Fruit fly (Drosophila melanogaster) whole organism, embryonic: ENCODE measurements around the gene Targ2.

Source experiments
- CG11085 ChIP-seq: fragments of 200-800 bp; sonication (Bioruptor generic); IDR thresholded peaks from 2 replicates; pipeline ENCODE4 v1.3.6; 2022; ENCODE audit warnings: missing biosample characterization, missing genetic modification characterization
- CG11456 ChIP-seq: fragments of 200-800 bp; sonication (Bioruptor generic); IDR thresholded peaks from 3 replicates; pipeline ENCODE4 v1.3.6; 2022; ENCODE audit warnings: missing biosample characterization, missing genetic modification characterization
- CG11504 ChIP-seq: fragments of 200-800 bp; sonication (Bioruptor generic); optimal IDR thresholded peaks from 3 replicates; lab custom pipeline; 2019; ENCODE audit warnings: missing biosample characterization, mild to moderate bottlenecking, missing genetic modification characterization, moderate library complexity
- CG13894 ChIP-seq: fragments of 200-800 bp; sonication (Bioruptor generic); optimal IDR thresholded peaks from 3 replicates; lab custom pipeline; 2018; ENCODE audit warnings: missing biosample characterization, mild to moderate bottlenecking, missing genetic modification characterization, moderate library complexity
- CG15269 ChIP-seq: fragments of 200-800 bp; sonication (Bioruptor generic); optimal IDR thresholded peaks from 2 replicates; lab custom pipeline; 2018; ENCODE audit warnings: missing biosample characterization, mild to moderate bottlenecking, missing genetic modification characterization, moderate library complexity
- CG15696 ChIP-seq: fragments of 200-800 bp; sonication (Bioruptor generic); optimal IDR thresholded peaks from 2 replicates; lab custom pipeline; 2019; ENCODE audit warnings: missing biosample characterization, mild to moderate bottlenecking, missing genetic modification characterization, moderate library complexity
- CG1603 ChIP-seq: fragments of 200-800 bp; sonication (Bioruptor generic); optimal IDR thresholded peaks from 2 replicates; lab custom pipeline; 2019; ENCODE audit warnings: missing biosample characterization, mild to moderate bottlenecking, missing genetic modification characterization, moderate library complexity
- CG1792 ChIP-seq: fragments of 200-800 bp; sonication (Bioruptor generic); optimal IDR thresholded peaks from 2 replicates; lab custom pipeline; 2016; ENCODE audit warnings: missing biosample characterization, missing genetic modification characterization
- CG18011 ChIP-seq: fragments of 200-800 bp; sonication (Bioruptor generic); optimal IDR thresholded peaks from 2 replicates; lab custom pipeline; 2017; ENCODE audit warnings: missing biosample characterization, missing genetic modification characterization, mild to moderate bottlenecking, moderate library complexity, missing genotype
- CG18619 ChIP-seq: fragments of 200-800 bp; sonication (Bioruptor generic); optimal IDR thresholded peaks from 3 replicates; lab custom pipeline; 2017; ENCODE audit warnings: missing biosample characterization, mild to moderate bottlenecking, missing genetic modification characterization
- CG2875 ChIP-seq: fragments of 200-800 bp; sonication (Bioruptor generic); optimal IDR thresholded peaks from 2 replicates; lab custom pipeline; 2017; ENCODE audit warnings: missing biosample characterization, mild to moderate bottlenecking, missing genetic modification characterization, missing genetic modification reagents
- CG33557 ChIP-seq: fragments of 200-800 bp; sonication (Bioruptor generic); optimal IDR thresholded peaks from 2 replicates; lab custom pipeline; 2019; ENCODE audit warnings: missing biosample characterization, mild to moderate bottlenecking, missing genetic modification characterization, moderate library complexity
- CG34224 ChIP-seq: fragments of 200-800 bp; sonication (Bioruptor generic); IDR thresholded peaks from 3 replicates; pipeline ENCODE4 v1.3.6; 2022; ENCODE audit warnings: missing biosample characterization, missing genetic modification characterization; ENCODE audit not compliant: partially characterized antibody
- CG6254 ChIP-seq: fragments of 200-800 bp; sonication (Bioruptor generic); optimal IDR thresholded peaks from 3 replicates; lab custom pipeline; 2017; ENCODE audit warnings: mild to moderate bottlenecking, missing biosample characterization, missing genetic modification reagents, missing genetic modification characterization
- CG9437 ChIP-seq: fragments of 200-800 bp; sonication (Bioruptor generic); optimal IDR thresholded peaks from 2 replicates; lab custom pipeline; 2018; ENCODE audit warnings: missing biosample characterization, mild to moderate bottlenecking, missing genetic modification characterization
- CG9817 ChIP-seq: fragments of 200-800 bp; sonication (Bioruptor generic); optimal IDR thresholded peaks from 2 replicates; lab custom pipeline; 2018; ENCODE audit warnings: missing biosample characterization, mild to moderate bottlenecking, missing genetic modification characterization, moderate library complexity
- CG9876 ChIP-seq: fragments of 200-800 bp; sonication (Bioruptor generic); optimal IDR thresholded peaks from 2 replicates; lab custom pipeline; 2016; ENCODE audit warnings: missing biosample characterization, missing genetic modification characterization
- CrebB ChIP-seq: fragments of 200-800 bp; sonication (Bioruptor generic); optimal IDR thresholded peaks from 3 replicates; lab custom pipeline; 2018; ENCODE audit warnings: missing biosample characterization, mild to moderate bottlenecking, missing genetic modification characterization
- Dad ChIP-seq: fragments of 200-800 bp; sonication (Bioruptor generic); optimal IDR thresholded peaks from 3 replicates; lab custom pipeline; 2016; ENCODE audit warnings: missing biosample characterization, missing genetic modification characterization
- E2f1 ChIP-seq: fragments of 200-800 bp; sonication (Bioruptor generic); IDR thresholded peaks from 2 replicates; pipeline ENCODE4 v1.3.6; 2022; ENCODE audit warnings: missing biosample characterization, missing genetic modification characterization
- Fer1 ChIP-seq: fragments of 200-800 bp; sonication (Bioruptor generic); optimal IDR thresholded peaks from 2 replicates; lab custom pipeline; 2017; ENCODE audit warnings: missing biosample characterization, mild to moderate bottlenecking, missing genetic modification characterization
- GATAe ChIP-seq: fragments of 200-800 bp; sonication (Bioruptor generic); conservative IDR thresholded peaks from 2 replicates; pipeline ENCODE4 v1.3.6; 2022; ENCODE audit warnings: missing biosample characterization, missing genetic modification characterization
- MBD-R2 ChIP-seq: fragments of 200-800 bp; sonication (Bioruptor generic); IDR thresholded peaks from 2 replicates; pipeline ENCODE4 v1.3.6; 2022; ENCODE audit warnings: missing biosample characterization, missing genetic modification characterization
- NC2α ChIP-seq: fragments of 200-800 bp; sonication (Bioruptor generic); optimal IDR thresholded peaks from 2 replicates; lab custom pipeline; 2016; ENCODE audit warnings: missing biosample characterization, missing genetic modification characterization
- Pdp1 ChIP-seq, 2 experiments: fragments of 200-800 bp; sonication (Bioruptor generic); optimal IDR thresholded peaks; 3 replicates each; lab custom pipeline; 2016; ENCODE audit warnings: missing biosample characterization in 2 of 2, missing genetic modification characterization in 2 of 2, mild to moderate bottlenecking in 1 of 2, moderate library complexity in 1 of 2
- Poxn ChIP-seq: fragments of 200-800 bp; sonication (Bioruptor generic); IDR thresholded peaks from 2 replicates; pipeline ENCODE4 v1.3.6; 2022; ENCODE audit warnings: missing biosample characterization, missing genetic modification characterization
- Spps ChIP-seq: fragments of 200-800 bp; sonication (Bioruptor generic); optimal IDR thresholded peaks from 2 replicates; lab custom pipeline; 2018; ENCODE audit warnings: missing biosample characterization, mild to moderate bottlenecking, missing genetic modification characterization
- Sry-β ChIP-seq: fragments of 200-800 bp; sonication (Bioruptor generic); optimal IDR thresholded peaks from 2 replicates; lab custom pipeline; 2018; ENCODE audit warnings: missing biosample characterization, mild to moderate bottlenecking, missing genetic modification characterization, moderate library complexity
- Vsx1 ChIP-seq: fragments of 200-800 bp; sonication (Bioruptor generic); optimal IDR thresholded peaks from 2 replicates; lab custom pipeline; 2017; ENCODE audit warnings: missing biosample characterization, mild to moderate bottlenecking, missing genetic modification characterization, missing genetic modification reagents
- Xrp1 ChIP-seq: fragments of 200-800 bp; sonication (Bioruptor generic); IDR thresholded peaks from 2 replicates; pipeline ENCODE4 v1.3.6; 2022; ENCODE audit warnings: missing biosample characterization, missing genetic modification characterization
- ase ChIP-seq: fragments of 200-800 bp; sonication (Bioruptor generic); IDR thresholded peaks from 3 replicates; pipeline ENCODE4 v1.3.6; 2022; ENCODE audit warnings: missing biosample characterization, missing genetic modification characterization
- az2 ChIP-seq: fragments of 200-800 bp; sonication (Bioruptor generic); optimal IDR thresholded peaks from 3 replicates; lab custom pipeline; 2016; ENCODE audit warnings: missing biosample characterization, missing genetic modification characterization
- chinmo ChIP-seq: fragments of 200-800 bp; sonication (Bioruptor generic); IDR thresholded peaks from 4 replicates; pipeline ENCODE4 v1.3.6; 2022; ENCODE audit warnings: missing biosample characterization, missing genetic modification characterization; ENCODE audit not compliant: partially characterized antibody
- dmrt99B ChIP-seq: fragments of 200-800 bp; sonication (Bioruptor generic); optimal IDR thresholded peaks from 2 replicates; lab custom pipeline; 2018; ENCODE audit warnings: missing biosample characterization, mild to moderate bottlenecking, missing genetic modification characterization, moderate library complexity
- dpn ChIP-seq, 2 experiments: fragments of 200-800 bp; sonication (Bioruptor generic); optimal IDR thresholded peaks; 3 replicates each; lab custom pipeline; 2016; ENCODE audit warnings: missing biosample characterization in 2 of 2, missing genetic modification characterization in 2 of 2
- insv ChIP-seq, 2 experiments: fragments of 200-800 bp; sonication (Bioruptor generic); optimal IDR thresholded peaks; 3 replicates each; lab custom pipeline; 2016 to 2018; ENCODE audit warnings: missing biosample characterization in 2 of 2, missing genetic modification characterization in 2 of 2
- ken ChIP-seq: fragments of 200-800 bp; sonication (Bioruptor generic); IDR thresholded peaks from 3 replicates; pipeline ENCODE4 v1.3.6; 2022; ENCODE audit warnings: missing biosample characterization, missing genetic modification characterization
- knrl ChIP-seq: fragments of 200-800 bp; sonication (Bioruptor generic); IDR thresholded peaks from 3 replicates; pipeline ENCODE4 v1.3.6; 2022; ENCODE audit warnings: missing biosample characterization, missing genetic modification characterization; ENCODE audit not compliant: partially characterized antibody
- mam ChIP-seq: fragments of 200-800 bp; sonication (Bioruptor generic); optimal IDR thresholded peaks from 3 replicates; lab custom pipeline; 2016; ENCODE audit warnings: missing biosample characterization, missing genetic modification characterization
- nom ChIP-seq: fragments of 200-800 bp; sonication (Bioruptor generic); optimal IDR thresholded peaks from 2 replicates; lab custom pipeline; 2017; ENCODE audit warnings: missing biosample characterization, missing genetic modification characterization, mild to moderate bottlenecking, moderate library complexity, missing genetic modification reagents
- pros ChIP-seq: fragments of 200-800 bp; sonication (Bioruptor generic); optimal IDR thresholded peaks from 3 replicates; lab custom pipeline; 2019; ENCODE audit warnings: missing biosample characterization, mild to moderate bottlenecking, missing genetic modification characterization, moderate library complexity
- psq ChIP-seq: fragments of 200-800 bp; sonication (Bioruptor generic); optimal IDR thresholded peaks from 2 replicates; lab custom pipeline; 2017; ENCODE audit warnings: missing biosample characterization, missing genetic modification characterization
- salm ChIP-seq: fragments of 200-800 bp; sonication (Bioruptor generic); optimal IDR thresholded peaks from 2 replicates; lab custom pipeline; 2018; ENCODE audit warnings: missing biosample characterization, mild to moderate bottlenecking, missing genetic modification characterization
- sc ChIP-seq, 3 experiments: fragments of >200 bp in 2 of 3; fragments of 200-800 bp in 1 of 3; sonication (Bioruptor generic) in 1 of 3; optimal IDR thresholded peaks; 2 replicates in 2 of 3; 3 replicates in 1 of 3; lab custom pipeline; 2017; ENCODE audit warnings: mild to moderate bottlenecking in 1 of 3, missing biosample characterization in 1 of 3, missing genetic modification characterization in 1 of 3, missing genetic modification reagents in 1 of 3
- seq ChIP-seq: fragments of 200-800 bp; sonication (Bioruptor generic); IDR thresholded peaks from 2 replicates; pipeline ENCODE4 v1.3.6; 2022; ENCODE audit warnings: missing biosample characterization, missing genetic modification characterization
- sr ChIP-seq: fragments of 200-800 bp; sonication (Bioruptor generic); IDR thresholded peaks from 3 replicates; pipeline ENCODE4 v1.3.6; 2022; ENCODE audit warnings: missing biosample characterization, missing genetic modification characterization
- tup ChIP-seq: fragments of 200-800 bp; sonication (Bioruptor generic); optimal IDR thresholded peaks from 2 replicates; lab custom pipeline; 2016; ENCODE audit warnings: missing biosample characterization, mild to moderate bottlenecking, missing genetic modification characterization, moderate library complexity
- vvl ChIP-seq: fragments of 200-800 bp; sonication (Bioruptor generic); IDR thresholded peaks from 2 replicates; pipeline ENCODE4 v1.3.6; 2022; ENCODE audit warnings: missing biosample characterization, missing genetic modification characterization
- zen ChIP-seq: fragments of 200-800 bp; sonication (Bioruptor generic); optimal IDR thresholded peaks from 3 replicates; lab custom pipeline; 2018; ENCODE audit warnings: missing biosample characterization, mild to moderate bottlenecking, missing genetic modification characterization, moderate library complexity

The Targ2 gene

DNA sequence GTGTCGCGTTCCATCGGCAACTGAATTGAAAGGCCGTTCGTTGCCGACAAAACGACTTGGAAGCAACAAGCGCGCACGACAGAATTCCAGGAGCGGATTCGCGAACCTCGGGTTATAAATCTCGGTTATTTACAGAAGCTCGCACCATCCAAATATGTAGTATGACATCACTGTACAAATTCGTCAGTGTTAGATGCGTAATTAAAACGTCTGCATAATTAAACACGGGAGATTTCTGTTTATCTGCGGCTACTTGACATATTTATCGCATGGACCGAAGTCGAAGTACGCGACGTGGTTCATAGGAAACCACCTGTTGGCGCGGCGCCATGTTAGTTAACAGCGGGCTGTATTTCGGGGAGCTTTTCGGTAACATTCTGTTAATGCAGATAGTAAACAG, 31.1 kb downstream of the Targ2 start, which contains the start of gene Ac78C (continued):
- TF ChIP-seq CG13894 (tag; lab: Kevin White, UChicago) = peak; percentile 96
- peak; percentile 87 for TF ChIP-seq CG1603
- peak; percentile 30 for TF ChIP-seq NC2α (GFP tag; lab: Kevin White, UChicago)
- TF ChIP-seq mam (GFP tag; lab: Kevin White, UChicago) = peak; percentile 96
- peak; percentile 67 for TF ChIP-seq CG9876 (GFP tag; lab: Kevin White, UChicago)
- TF ChIP-seq Vsx1 (GFP tag; lab: Kevin White, UChicago) = peak; percentile 17
- TF ChIP-seq Dad = peak; percentile 91
- peak; percentile 91 for TF ChIP-seq CG15269
- no peak for TF ChIP-seq Sry-β (GFP tag; lab: Kevin White, UChicago)
- peak; percentile 92 for TF ChIP-seq CG11456 (GFP tag; lab: Robert Waterston, UW)
- TF ChIP-seq vvl (GFP tag; lab: Robert Waterston, UW) = peak; percentile 95
- TF ChIP-seq ken = peak; percentile 83
- TF ChIP-seq ase (GFP tag; lab: Robert Waterston, UW) = peak; percentile 75; the same call in 2 of the 3 replicates
- no peak for TF ChIP-seq CG33557 (GFP tag; lab: Kevin White, UChicago)
- TF ChIP-seq CG34224 = peak; percentile 24; the same call in 1 of the 3 replicates
- TF ChIP-seq CG11085 = peak; percentile 82
- peak; percentile 77 for TF ChIP-seq CG18619 (GFP tag; lab: Kevin White, UChicago)
- peak; percentile 83 for TF ChIP-seq Xrp1 (GFP tag; lab: Robert Waterston, UW)
- TF ChIP-seq chinmo (GFP tag; lab: Robert Waterston, UW) = peak; percentile 83; the same call in 3 of the 4 replicates
- TF ChIP-seq dpn (GFP tag; optimal IDR thresholded peaks at IDR 0.05; lab: Kevin White, UChicago) = peak; percentile 88 to 92
- TF ChIP-seq CG15696 (tag; lab: Kevin White, UChicago) = peak; percentile 49
- peak; percentile 30 for TF ChIP-seq pros (GFP tag; lab: Kevin White, UChicago)
- no peak; the same call in none of the 2 replicates for TF ChIP-seq MBD-R2 (GFP tag; lab: Robert Waterston, UW)
- TF ChIP-seq CG2875 (GFP tag; lab: Kevin White, UChicago) = peak; percentile 56
- TF ChIP-seq az2 = peak; percentile 66
- TF ChIP-seq dmrt99B (tag; lab: Kevin White, UChicago) = peak; percentile 84
- TF ChIP-seq CG6254 (GFP tag; lab: Kevin White, UChicago) = peak; percentile 42
- TF ChIP-seq E2f1 (GFP tag; lab: Robert Waterston, UW) = peak; percentile 79
- peak; percentile 76 for TF ChIP-seq CG18011 (GFP tag; lab: Kevin White, UChicago)
- TF ChIP-seq Spps (tag; lab: Kevin White, UChicago) = no peak
- peak; percentile 87 for TF ChIP-seq Pdp1 (GFP tag; optimal IDR thresholded peaks at IDR 0.05; lab: Kevin White, UChicago)
- no peak for TF ChIP-seq sc (optimal IDR thresholded peaks at IDR 0.05; lab: Kevin White, UChicago)
- no peak for TF ChIP-seq sc (GFP tag; optimal IDR thresholded peaks at IDR 0.05; lab: Kevin White, UChicago)
- TF ChIP-seq Poxn = peak; percentile 77
- peak; percentile 87 for TF ChIP-seq seq (GFP tag; lab: Robert Waterston, UW)
- TF ChIP-seq CG9437 (GFP tag; lab: Kevin White, UChicago) = no peak
- TF ChIP-seq CG1792 (GFP tag; lab: Kevin White, UChicago) = peak; percentile 67
- TF ChIP-seq knrl = peak; percentile 66
- TF ChIP-seq psq = peak; percentile 18
- peak; percentile 32; the same call in 1 of the 3 replicates for TF ChIP-seq sr
- TF ChIP-seq CrebB = peak; percentile 93
- TF ChIP-seq CG9817 (tag; lab: Kevin White, UChicago) = peak; percentile 92
- peak; percentile 82 for TF ChIP-seq CG11504
- peak; percentile 96 for TF ChIP-seq Fer1 (GFP tag; lab: Kevin White, UChicago)
- TF ChIP-seq GATAe = peak; percentile 40; the same call in 1 of the 2 replicates
- peak; percentile 39 for TF ChIP-seq zen (tag; lab: Kevin White, UChicago)
- TF ChIP-seq tup (GFP tag; lab: Kevin White, UChicago) = peak; percentile 64
- peak in 1 of 2 experiments; percentile 33 for TF ChIP-seq insv (GFP tag; optimal IDR thresholded peaks at IDR 0.05; lab: Kevin White, UChicago)
- no peak for TF ChIP-seq nom
- TF ChIP-seq salm (tag; lab: Kevin White, UChicago) = peak; percentile 69
